Worm (Caenorhabditis elegans): ENCODE results near the gene eol-1.

ce11 chrV:14010021-14010420 lies 29.3 kb upstream of the eol-1 start:
- no peak for TF ChIP-seq him-1 (tag; optimal IDR thresholded peaks at IDR 0.05)
- TF ChIP-seq dao-5 (tag; optimal IDR thresholded peaks at IDR 0.05) = no peak

Data from whole organism, L4/young adult.